Fruit fly (Drosophila melanogaster) whole organism, embryonic: Measurements from ENCODE around the gene Prosbeta6.

Source experiments
- CG12659 ChIP-seq: fragments of 200-800 bp; sonication (Bioruptor generic); optimal IDR thresholded peaks from 3 replicates; lab custom pipeline; 2017; ENCODE audit warnings: mild to moderate bottlenecking, missing biosample characterization, missing genetic modification reagents, missing genetic modification characterization
- CG13287 ChIP-seq: fragments of 200-800 bp; sonication (Bioruptor generic); IDR thresholded peaks from 2 replicates; pipeline ENCODE4 v1.3.6; 2022; ENCODE audit warnings: missing biosample characterization, missing genetic modification characterization; ENCODE audit not compliant: partially characterized antibody
- CG14050 ChIP-seq: fragments of 200-800 bp; sonication (Bioruptor generic); IDR thresholded peaks from 3 replicates; pipeline ENCODE4 v1.3.6; 2022; ENCODE audit warnings: missing biosample characterization, missing genetic modification characterization
- CG16813 ChIP-seq: fragments of 200-800 bp; sonication (Bioruptor generic); IDR thresholded peaks from 3 replicates; pipeline ENCODE4 v1.3.6; 2022; ENCODE audit warnings: missing biosample characterization, missing genetic modification characterization; ENCODE audit not compliant: partially characterized antibody
- CG17385 ChIP-seq: fragments of 200-800 bp; sonication (Bioruptor generic); optimal IDR thresholded peaks from 3 replicates; lab custom pipeline; 2018; ENCODE audit warnings: missing biosample characterization, mild to moderate bottlenecking, missing genetic modification characterization
- CG17829 ChIP-seq: fragments of 200-800 bp; optimal IDR thresholded peaks from 2 replicates; lab custom pipeline; 2019; ENCODE audit warnings: missing biosample characterization, mild to moderate bottlenecking, missing genetic modification characterization, moderate library complexity
- CG2116 ChIP-seq: fragments of 200-800 bp; sonication (Bioruptor generic); optimal IDR thresholded peaks from 3 replicates; lab custom pipeline; 2018; ENCODE audit warnings: missing biosample characterization, mild to moderate bottlenecking, missing genetic modification characterization
- CG30020 ChIP-seq: fragments of 200-800 bp; optimal IDR thresholded peaks from 2 replicates; lab custom pipeline; 2019; ENCODE audit warnings: missing biosample characterization, mild to moderate bottlenecking, missing genetic modification characterization, moderate library complexity
- CG31224 ChIP-seq: fragments of 200-800 bp; sonication (Bioruptor generic); IDR thresholded peaks from 2 replicates; pipeline ENCODE4 v1.3.6; 2022; ENCODE audit warnings: missing biosample characterization, missing genetic modification characterization
- CG31441 ChIP-seq: fragments of 200-800 bp; sonication (Bioruptor generic); IDR thresholded peaks from 2 replicates; pipeline ENCODE4 v1.3.6; 2022; ENCODE audit warnings: missing biosample characterization, missing genetic modification characterization
- CG32767 ChIP-seq: fragments of 200-800 bp; sonication (Bioruptor generic); IDR thresholded peaks from 2 replicates; pipeline ENCODE4 v1.3.6; 2022; ENCODE audit warnings: missing biosample characterization, missing genetic modification characterization
- CG32772 ChIP-seq: fragments of 200-800 bp; sonication (Bioruptor generic); IDR thresholded peaks from 2 replicates; pipeline ENCODE4 v1.3.6; 2022; ENCODE audit warnings: missing biosample characterization, missing genetic modification characterization
- CG6254 ChIP-seq: fragments of 200-800 bp; sonication (Bioruptor generic); optimal IDR thresholded peaks from 3 replicates; lab custom pipeline; 2017; ENCODE audit warnings: mild to moderate bottlenecking, missing biosample characterization, missing genetic modification reagents, missing genetic modification characterization
- CG9797 ChIP-seq: fragments of 200-800 bp; sonication (Bioruptor generic); optimal IDR thresholded peaks from 3 replicates; lab custom pipeline; 2018; ENCODE audit warnings: missing biosample characterization, mild to moderate bottlenecking, missing genetic modification characterization
- Chrac-16 ChIP-seq: fragments of 200-800 bp; sonication (Bioruptor generic); optimal IDR thresholded peaks from 3 replicates; lab custom pipeline; 2016; ENCODE audit warnings: missing biosample characterization, missing genetic modification characterization
- Dad ChIP-seq: fragments of 200-800 bp; sonication (Bioruptor generic); optimal IDR thresholded peaks from 3 replicates; lab custom pipeline; 2016; ENCODE audit warnings: missing biosample characterization, missing genetic modification characterization
- Dref ChIP-seq: fragments of 200-800 bp; sonication (Bioruptor generic); IDR thresholded peaks from 2 replicates; pipeline ENCODE4 v1.3.6; 2022; ENCODE audit warnings: missing biosample characterization, missing genetic modification characterization
- Elba2 ChIP-seq: fragments of 200-800 bp; sonication (Bioruptor generic); optimal IDR thresholded peaks from 3 replicates; lab custom pipeline; 2016; ENCODE audit warnings: missing biosample characterization, missing genetic modification characterization
- H2.0 ChIP-seq: fragments of 200-800 bp; sonication (Bioruptor generic); IDR thresholded peaks from 2 replicates; pipeline ENCODE4 v1.3.6; 2022; ENCODE audit warnings: missing biosample characterization, missing genetic modification characterization
- HLH54F ChIP-seq: fragments of 200-800 bp; sonication (Bioruptor generic); optimal IDR thresholded peaks from 3 replicates; lab custom pipeline; 2016; ENCODE audit warnings: missing biosample characterization, missing genetic modification characterization
- HLHmδ ChIP-seq: fragments of 200-800 bp; sonication (Bioruptor generic); optimal IDR thresholded peaks from 2 replicates; lab custom pipeline; 2018; ENCODE audit warnings: missing biosample characterization, mild to moderate bottlenecking, missing genetic modification characterization, moderate library complexity
- HmgD ChIP-seq: fragments of 200-800 bp; sonication (Bioruptor generic); optimal IDR thresholded peaks from 3 replicates; lab custom pipeline; 2016; ENCODE audit warnings: missing biosample characterization, missing genetic modification characterization
- HmgZ ChIP-seq: fragments of 200-800 bp; sonication (Bioruptor generic); optimal IDR thresholded peaks from 2 replicates; lab custom pipeline; 2018; ENCODE audit warnings: missing biosample characterization, mild to moderate bottlenecking, missing genetic modification characterization
- Med ChIP-seq: fragments of 200-800 bp; sonication (Bioruptor generic); peaks from one replicate; lab custom pipeline; 2016; ENCODE audit warnings: missing biosample characterization, missing genetic modification characterization, mild to moderate bottlenecking, inconsistent platforms, moderate library complexity
- Pdp1 ChIP-seq, 2 experiments: fragments of 200-800 bp; sonication (Bioruptor generic); optimal IDR thresholded peaks; 3 replicates each; lab custom pipeline; 2016; ENCODE audit warnings: missing biosample characterization in 2 of 2, missing genetic modification characterization in 2 of 2, mild to moderate bottlenecking in 1 of 2, moderate library complexity in 1 of 2
- Scr ChIP-seq: fragments of 200-800 bp; sonication (Bioruptor generic); IDR thresholded peaks from 2 replicates; pipeline ENCODE4 v1.3.6; 2022; ENCODE audit warnings: missing biosample characterization, missing genetic modification characterization; ENCODE audit not compliant: partially characterized antibody
- Xrp1 ChIP-seq: fragments of 200-800 bp; sonication (Bioruptor generic); IDR thresholded peaks from 2 replicates; pipeline ENCODE4 v1.3.6; 2022; ENCODE audit warnings: missing biosample characterization, missing genetic modification characterization
- ara ChIP-seq: fragments of 200-800 bp; sonication (Bioruptor generic); IDR thresholded peaks from 2 replicates; pipeline ENCODE4 v1.3.6; 2022; ENCODE audit warnings: missing biosample characterization, missing genetic modification characterization
- ato ChIP-seq: fragments of 200-800 bp; sonication (Bioruptor generic); IDR thresholded peaks from 2 replicates; pipeline ENCODE4 v1.3.6; 2022; ENCODE audit warnings: missing biosample characterization, missing genetic modification characterization; ENCODE audit not compliant: partially characterized antibody
- dysf ChIP-seq: fragments of 200-800 bp; sonication (Bioruptor generic); IDR thresholded peaks from 3 replicates; pipeline ENCODE4 v1.3.6; 2022; ENCODE audit warnings: missing biosample characterization, missing genetic modification characterization
- ems ChIP-seq: fragments of 200-800 bp; sonication (Bioruptor generic); optimal IDR thresholded peaks from 3 replicates; lab custom pipeline; 2016; ENCODE audit warnings: missing biosample characterization, missing genetic modification characterization
- exex ChIP-seq: fragments of 200-800 bp; sonication (Bioruptor generic); optimal IDR thresholded peaks from 4 replicates; lab custom pipeline; 2018; ENCODE audit warnings: missing biosample characterization, mild to moderate bottlenecking, missing genetic modification characterization, moderate library complexity
- hbn ChIP-seq: fragments of 200-800 bp; sonication (Bioruptor generic); IDR thresholded peaks from 2 replicates; pipeline ENCODE4 v1.3.6; 2022; ENCODE audit warnings: missing biosample characterization, missing genetic modification characterization; ENCODE audit not compliant: partially characterized antibody
- insv ChIP-seq, 2 experiments: fragments of 200-800 bp; sonication (Bioruptor generic); optimal IDR thresholded peaks; 3 replicates each; lab custom pipeline; 2016 to 2018; ENCODE audit warnings: missing biosample characterization in 2 of 2, missing genetic modification characterization in 2 of 2
- jing ChIP-seq: fragments of 200-800 bp; sonication (Bioruptor generic); optimal IDR thresholded peaks from 2 replicates; lab custom pipeline; 2018; ENCODE audit warnings: missing biosample characterization, mild to moderate bottlenecking, missing genetic modification characterization
- lilli ChIP-seq: fragments of 200-800 bp; sonication (Bioruptor generic); optimal IDR thresholded peaks from 3 replicates; lab custom pipeline; 2016; ENCODE audit warnings: missing biosample characterization, missing genetic modification characterization
- otp ChIP-seq: fragments of 200-800 bp; sonication (Bioruptor generic); IDR thresholded peaks from 3 replicates; pipeline ENCODE4, ENCODE4 v1.3.6; 2022; ENCODE audit warnings: missing biosample characterization, missing genetic modification characterization
- prd ChIP-seq, 3 experiments: fragments of >200 bp in 2 of 3; fragments of 200-800 bp in 1 of 3; sonication (Bioruptor generic) in 1 of 3; optimal IDR thresholded peaks in 2 of 3; IDR thresholded peaks in 1 of 3; 2 replicates in 2 of 3; 3 replicates in 1 of 3; pipeline versions ENCODE4 v1.3.6 to Lab custom; 2017 to 2022; ENCODE audit warnings: missing biosample characterization in 1 of 3, missing genetic modification characterization in 1 of 3
- pzg ChIP-seq: fragments of 200-800 bp; sonication (Bioruptor generic); optimal IDR thresholded peaks from 3 replicates; lab custom pipeline; 2018; ENCODE audit warnings: missing biosample characterization, mild to moderate bottlenecking, missing genetic modification characterization, moderate library complexity
- scrt ChIP-seq: fragments of 200-800 bp; sonication (Bioruptor generic); optimal IDR thresholded peaks from 2 replicates; lab custom pipeline; 2018; ENCODE audit warnings: missing biosample characterization, mild to moderate bottlenecking, missing genetic modification characterization, moderate library complexity
- stwl ChIP-seq: fragments of 200-800 bp; sonication (Bioruptor generic); optimal IDR thresholded peaks from 3 replicates; lab custom pipeline; 2018; ENCODE audit warnings: missing biosample characterization, mild to moderate bottlenecking, missing genetic modification characterization, moderate library complexity
- tap ChIP-seq: fragments of 200-800 bp; optimal IDR thresholded peaks from 3 replicates; lab custom pipeline; 2019; ENCODE audit warnings: missing biosample characterization, mild to moderate bottlenecking, missing genetic modification characterization, moderate library complexity
- vnd ChIP-seq: fragments of 200-800 bp; sonication (Bioruptor generic); IDR thresholded peaks from 3 replicates; pipeline ENCODE4 v1.3.6; 2022; ENCODE audit warnings: missing biosample characterization, missing genetic modification characterization; ENCODE audit not compliant: partially characterized antibody

Prosbeta6 gene

DNA sequence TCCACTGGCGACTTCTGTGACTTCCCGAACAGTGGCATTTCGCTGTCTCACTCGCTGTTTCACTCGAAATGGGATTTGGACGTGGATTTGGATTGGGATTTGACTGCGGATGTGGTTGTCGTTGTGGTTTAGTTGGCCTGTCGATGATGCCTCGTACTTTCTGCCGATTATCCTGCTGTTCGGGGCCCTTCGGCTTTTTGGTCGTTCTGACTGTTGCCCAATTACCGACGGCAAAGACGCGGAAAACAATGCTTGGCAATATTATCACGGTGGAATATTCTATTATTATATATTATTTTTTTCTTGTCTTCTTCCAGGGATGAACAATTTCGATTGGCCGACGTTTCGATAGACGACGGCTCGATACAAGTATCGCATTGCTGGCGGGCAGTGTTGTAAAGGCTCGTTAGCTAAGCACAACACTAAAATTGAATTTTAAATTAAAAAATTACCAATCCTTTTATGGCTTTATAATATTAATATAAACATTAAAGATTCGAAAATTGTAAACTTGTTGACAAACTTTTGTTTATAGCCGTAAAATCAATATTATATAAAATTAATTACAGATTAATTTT is 5.0 kb upstream of the Prosbeta6 start, which contains the start of gene Mo25 (continued):
- peak; percentile 13 for TF ChIP-seq HLH54F (GFP tag; lab: Kevin White, UChicago)
- TF ChIP-seq HmgZ (tag; lab: Kevin White, UChicago) = peak; percentile 73
- no peak for TF ChIP-seq Elba2
- peak; percentile 88 for TF ChIP-seq CG12659 (GFP tag; lab: Kevin White, UChicago)
- TF ChIP-seq tap (tag; lab: Kevin White, UChicago) = peak; percentile 33
- TF ChIP-seq lilli (GFP tag; lab: Kevin White, UChicago) = peak; percentile 69
- TF ChIP-seq ato = peak; percentile 55
- TF ChIP-seq CG2116 (GFP tag; lab: Kevin White, UChicago) = peak; percentile 84
- peak; percentile 72 for TF ChIP-seq Scr (GFP tag; lab: Robert Waterston, UW)
- no peak for TF ChIP-seq jing (GFP tag; lab: Kevin White, UChicago)
- peak; percentile 56 for TF ChIP-seq CG17829 (tag; lab: Kevin White, UChicago)
- TF ChIP-seq prd (optimal IDR thresholded peaks at IDR 0.05; lab: Kevin White, UChicago) = no peak
- TF ChIP-seq prd (GFP tag; IDR thresholded peaks at IDR 0.05; lab: Robert Waterston, UW) = peak; percentile 40; the same call in 1 of the 3 replicates
- peak; percentile 17 for TF ChIP-seq CG6254 (GFP tag; lab: Kevin White, UChicago)
- TF ChIP-seq Dref (GFP tag; lab: Robert Waterston, UW) = peak; percentile 91
- peak; percentile 52 for TF ChIP-seq CG30020 (tag; lab: Kevin White, UChicago)
- no peak for TF ChIP-seq HmgD (GFP tag; lab: Kevin White, UChicago)
- no peak for TF ChIP-seq ara (GFP tag; lab: Robert Waterston, UW)
- peak; percentile 33 for TF ChIP-seq Chrac-16
- peak; percentile 69 for TF ChIP-seq CG16813 (GFP tag; lab: Robert Waterston, UW)
- peak; percentile 47 for TF ChIP-seq CG9797 (GFP tag; lab: Kevin White, UChicago)
- TF ChIP-seq hbn (GFP tag; lab: Robert Waterston, UW) = peak; percentile 79
- peak; percentile 70 for TF ChIP-seq CG32772 (GFP tag; lab: Robert Waterston, UW)
- peak; percentile 53; the same call in 1 of the 2 replicates for TF ChIP-seq Xrp1
- peak in 1 of 2 experiments; percentile 41 for TF ChIP-seq Pdp1 (GFP tag; optimal IDR thresholded peaks at IDR 0.05; lab: Kevin White, UChicago)
- TF ChIP-seq Dad (GFP tag; lab: Kevin White, UChicago) = no peak
- peak; percentile 44 for TF ChIP-seq CG17385 (GFP tag; lab: Kevin White, UChicago)
- TF ChIP-seq CG13287 (GFP tag; lab: Robert Waterston, UW) = peak; percentile 86
- TF ChIP-seq ems (GFP tag; lab: Kevin White, UChicago) = peak; percentile 47
- peak; percentile 92 for TF ChIP-seq Med
- TF ChIP-seq exex = peak; percentile 27
- TF ChIP-seq insv (GFP tag; optimal IDR thresholded peaks at IDR 0.05; lab: Kevin White, UChicago) = peak in 1 of 2 experiments; percentile 13
- TF ChIP-seq otp (GFP tag; lab: Robert Waterston, UW) = 0 out of 3 replicates have a peak, but pooled peaks have one; percentile 33
- TF ChIP-seq CG14050 (GFP tag; lab: Robert Waterston, UW) = no peak
- TF ChIP-seq dysf (GFP tag; lab: Robert Waterston, UW) = 0 out of 3 replicates have a peak, but pooled peaks have one; percentile 36
- no peak for TF ChIP-seq HLHmδ (GFP tag; lab: Kevin White, UChicago)
- peak; percentile 60; the same call in 2 of the 3 replicates for TF ChIP-seq vnd
- no peak for TF ChIP-seq CG32767 (GFP tag; lab: Robert Waterston, UW)
- peak; percentile 96 for TF ChIP-seq stwl
- TF ChIP-seq pzg (GFP tag; lab: Kevin White, UChicago) = peak; percentile 80
- peak; percentile 36; the same call in 1 of the 2 replicates for TF ChIP-seq CG31441
- peak; percentile 14 for TF ChIP-seq scrt (GFP tag; lab: Kevin White, UChicago)
- 0 out of 2 replicates have a peak, but pooled peaks have one; percentile 17 for TF ChIP-seq CG31224 (GFP tag; lab: Robert Waterston, UW)
- TF ChIP-seq H2.0 = no peak
- TF ChIP-seq, all 482 proteins: peak for 176
